Fruit fly (Drosophila melanogaster) whole organism, wandering third instar larva: ENCODE measurements around the gene CG15930.

Experiments
- Abd-B ChIP-seq: fragments of >200 bp; optimal IDR thresholded peaks from 2 replicates; lab custom pipeline; 2017; ENCODE audit warnings: missing biosample characterization, missing genetic modification characterization
- CrebA ChIP-seq: fragments of 200-800 bp; sonication (Bioruptor generic); optimal IDR thresholded peaks from 2 replicates; lab custom pipeline; 2016; ENCODE audit warnings: missing biosample characterization, mild to moderate bottlenecking, missing genetic modification characterization, borderline replicate concordance
- Dfd ChIP-seq: fragments of >200 bp; optimal IDR thresholded peaks from 2 replicates; lab custom pipeline; 2017; ENCODE audit warnings: missing biosample characterization, missing genetic modification characterization
- Hr78 ChIP-seq: fragments of >200 bp; optimal IDR thresholded peaks from 2 replicates; lab custom pipeline; 2017; ENCODE audit warnings: missing biosample characterization, missing genetic modification characterization
- Myc ChIP-seq: fragments of >200 bp; optimal IDR thresholded peaks from 2 replicates; lab custom pipeline; 2017
- Sp1 ChIP-seq: fragments of 200-800 bp; sonication (Bioruptor generic); optimal IDR thresholded peaks from 3 replicates; lab custom pipeline; 2019; ENCODE audit warnings: missing biosample characterization, mild to moderate bottlenecking, missing genetic modification characterization, moderate library complexity
- br ChIP-seq: fragments of 200-800 bp; sonication (Bioruptor generic); optimal IDR thresholded peaks from 2 replicates; lab custom pipeline; 2016; ENCODE audit warnings: missing biosample characterization, missing genetic modification characterization
- h ChIP-seq: fragments of 200-800 bp; sonication (Bioruptor generic); optimal IDR thresholded peaks from 3 replicates; lab custom pipeline; 2016; ENCODE audit warnings: missing biosample characterization, mild to moderate bottlenecking, missing genetic modification characterization
- usp ChIP-seq: fragments of >200 bp; optimal IDR thresholded peaks from 2 replicates; lab custom pipeline; 2017; ENCODE audit warnings: missing biosample characterization, missing genetic modification characterization

DNA sequence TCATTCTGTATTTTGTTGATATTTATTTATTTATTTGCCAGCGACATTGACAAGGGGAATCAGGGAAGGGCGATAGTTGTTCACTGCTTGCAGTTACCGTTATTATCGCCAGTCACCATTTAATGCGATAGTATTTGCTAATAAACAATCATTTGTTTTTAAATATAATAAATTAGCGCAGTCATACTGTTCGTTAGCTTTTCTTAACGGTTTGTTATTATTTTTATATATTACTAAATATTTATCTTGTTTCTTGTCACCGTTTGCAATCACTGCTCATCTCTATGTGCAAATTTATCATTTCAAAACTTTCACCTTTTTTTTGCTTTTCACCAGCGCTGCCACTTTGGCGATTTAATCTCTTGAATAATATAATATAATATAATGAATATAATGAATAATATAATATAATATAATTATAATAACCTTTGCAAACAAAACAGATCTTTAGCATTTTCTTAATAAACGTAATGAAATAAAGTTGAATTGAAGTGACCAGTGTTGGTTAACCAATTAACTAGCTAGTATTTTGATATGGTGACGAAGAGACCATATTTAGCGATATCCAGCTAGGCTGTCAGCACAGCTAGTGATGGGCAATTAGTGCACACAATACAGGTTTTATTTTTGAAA, 12.3 kb upstream of the CG15930 start, which contains the start of the genes CG3309 and XRCC1:
- peak; percentile 97 for TF ChIP-seq Myc (lab: Kevin White, UChicago)
- no peak for TF ChIP-seq Hr78
- TF ChIP-seq CrebA (GFP tag; lab: Kevin White, UChicago), result no peak
- no peak for TF ChIP-seq usp (GFP tag; lab: Kevin White, UChicago)
- TF ChIP-seq br (GFP tag; lab: Kevin White, UChicago), result no peak
- TF ChIP-seq Abd-B (GFP tag; lab: Kevin White, UChicago), result no peak
- peak; percentile 30 for TF ChIP-seq h
- TF ChIP-seq Sp1 (GFP tag; lab: Kevin White, UChicago), result peak; percentile 32
- no peak for TF ChIP-seq Dfd
